Fruit fly (Drosophila melanogaster): ENCODE measurements around the gene Spn.

- TF ChIP-seq h (optimal IDR thresholded peaks at IDR 0.05) (no peak), insv (optimal IDR thresholded peaks at IDR 0.05) (no peak), psq (optimal IDR thresholded peaks at IDR 0.05) (no peak), Sin3A (optimal IDR thresholded peaks at IDR 0.05) (no peak)
These were observed 24.2 kb upstream of the Spn start for dm6 chr3L:2578315-2578714.

Measured in Kc167 (cell line).